Fruit fly (Drosophila melanogaster): Measurements from ENCODE around the gene BoYb.

- no peak for TF ChIP-seq fru (optimal IDR thresholded peaks at IDR 0.05)
- peak; percentile 91 for TF ChIP-seq D19A (tag; optimal IDR thresholded peaks at IDR 0.05)
Observed at dm6 chr3L:22883649-22884048, 18.1 kb upstream of the BoYb start.

Measured in whole organism, embryonic.